Fruit fly (Drosophila melanogaster) whole organism, wandering third instar larva: ENCODE data around the gene CG11307.

Experiments used
- Abd-B ChIP-seq: fragments of >200 bp; optimal IDR thresholded peaks from 2 replicates; lab custom pipeline; 2017; ENCODE audit warnings: missing biosample characterization, missing genetic modification characterization
- CG32264 ChIP-seq: fragments of 200-800 bp; sonication (Bioruptor generic); optimal IDR thresholded peaks from 2 replicates; lab custom pipeline; 2016; ENCODE audit warnings: missing biosample characterization, missing genetic modification characterization
- CG9705 ChIP-seq: fragments of 200-800 bp; sonication (Bioruptor generic); optimal IDR thresholded peaks from 2 replicates; lab custom pipeline; 2018; ENCODE audit warnings: missing biosample characterization, mild to moderate bottlenecking, missing genetic modification characterization
- CrebA ChIP-seq: fragments of 200-800 bp; sonication (Bioruptor generic); optimal IDR thresholded peaks from 2 replicates; lab custom pipeline; 2016; ENCODE audit warnings: missing biosample characterization, mild to moderate bottlenecking, missing genetic modification characterization, borderline replicate concordance
- GATAd ChIP-seq: sonication (Bioruptor generic); optimal IDR thresholded peaks from 2 replicates; lab custom pipeline; 2016; ENCODE audit warnings: missing biosample characterization, missing genetic modification characterization
- HLH106 ChIP-seq: fragments of 200-800 bp; optimal IDR thresholded peaks from 3 replicates; lab custom pipeline; 2019; ENCODE audit warnings: missing biosample characterization, mild to moderate bottlenecking, missing genetic modification characterization, moderate library complexity
- Hnf4 ChIP-seq: fragments of 200-800 bp; sonication (Bioruptor generic); optimal IDR thresholded peaks from 2 replicates; lab custom pipeline; 2016; ENCODE audit warnings: missing biosample characterization, mild to moderate bottlenecking, missing genetic modification characterization
- Hr78 ChIP-seq: fragments of >200 bp; optimal IDR thresholded peaks from 2 replicates; lab custom pipeline; 2017; ENCODE audit warnings: missing biosample characterization, missing genetic modification characterization
- Hr83 ChIP-seq: fragments of 200-300 bp; sonication (Bioruptor generic); optimal IDR thresholded peaks from 2 replicates; lab custom pipeline; 2016; ENCODE audit warnings: missing biosample characterization, mild to moderate bottlenecking, missing genetic modification characterization, moderate library complexity; ENCODE audit not compliant: poor library complexity, severe bottlenecking
- Jra ChIP-seq: sonication (Bioruptor generic); optimal IDR thresholded peaks from 2 replicates; lab custom pipeline; 2016; ENCODE audit warnings: missing biosample characterization, missing genetic modification characterization
- Mio ChIP-seq: sonication (Bioruptor generic); optimal IDR thresholded peaks from 2 replicates; lab custom pipeline; 2016; ENCODE audit warnings: missing biosample characterization, missing genetic modification characterization
- Myc ChIP-seq: fragments of >200 bp; optimal IDR thresholded peaks from 2 replicates; lab custom pipeline; 2017
- N ChIP-seq: fragments of >200 bp; optimal IDR thresholded peaks from 2 replicates; lab custom pipeline; 2018; ENCODE audit warnings: missing biosample characterization, missing external identifiers, missing genetic modification characterization
- OdsH ChIP-seq: fragments of 200-800 bp; sonication (Bioruptor generic); optimal IDR thresholded peaks from 2 replicates; lab custom pipeline; 2016; ENCODE audit warnings: missing biosample characterization, mild to moderate bottlenecking, missing genetic modification characterization
- Rel ChIP-seq, 2 experiments: fragments of 200-800 bp; sonication (Bioruptor generic) in 1 of 2; optimal IDR thresholded peaks; 2 replicates in 1 of 2; 3 replicates in 1 of 2; lab custom pipeline; 2016 to 2019; ENCODE audit warnings: mild to moderate bottlenecking in 2 of 2, missing biosample characterization in 2 of 2, missing genetic modification characterization in 2 of 2, moderate library complexity in 1 of 2
- Sp1 ChIP-seq: fragments of 200-800 bp; sonication (Bioruptor generic); optimal IDR thresholded peaks from 3 replicates; lab custom pipeline; 2019; ENCODE audit warnings: missing biosample characterization, mild to moderate bottlenecking, missing genetic modification characterization, moderate library complexity
- Vsx2 ChIP-seq: fragments of 200-300, 225-300 bp; sonication (Bioruptor generic); optimal IDR thresholded peaks from 2 replicates; lab custom pipeline; 2018; ENCODE audit warnings: missing biosample characterization, missing genetic modification characterization; ENCODE audit not compliant: partially characterized antibody
- br ChIP-seq: fragments of 200-800 bp; sonication (Bioruptor generic); optimal IDR thresholded peaks from 2 replicates; lab custom pipeline; 2016; ENCODE audit warnings: missing biosample characterization, missing genetic modification characterization
- dl ChIP-seq, 2 experiments: fragments of 175-275, 200-275 bp in 1 of 2; fragments of 200-275 bp in 1 of 2; sonication (Bioruptor generic); optimal IDR thresholded peaks; lab custom pipeline; 2018; ENCODE audit warnings: mild to moderate bottlenecking in 2 of 2, missing biosample characterization in 2 of 2, missing genetic modification characterization in 2 of 2, moderate library complexity in 2 of 2; ENCODE audit not compliant: partially characterized antibody in 2 of 2, insufficient read depth in 1 of 2
- dmrt93B ChIP-seq: fragments of 200-800 bp; sonication (Bioruptor generic); optimal IDR thresholded peaks from 2 replicates; lab custom pipeline; 2018; ENCODE audit warnings: missing biosample characterization, mild to moderate bottlenecking, missing genetic modification characterization
- dsf ChIP-seq: sonication (Bioruptor generic); optimal IDR thresholded peaks from 2 replicates; lab custom pipeline; 2016; ENCODE audit warnings: missing biosample characterization, missing genetic modification characterization, borderline replicate concordance
- foxo ChIP-seq, 2 experiments: fragments of 200-800 bp; sonication (Bioruptor generic); optimal IDR thresholded peaks; 2 replicates in 1 of 2; 3 replicates in 1 of 2; lab custom pipeline; 2016 to 2017; ENCODE audit warnings: missing biosample characterization in 2 of 2, missing genetic modification characterization in 2 of 2
- h ChIP-seq: fragments of 200-800 bp; sonication (Bioruptor generic); optimal IDR thresholded peaks from 3 replicates; lab custom pipeline; 2016; ENCODE audit warnings: missing biosample characterization, mild to moderate bottlenecking, missing genetic modification characterization
- jim ChIP-seq: fragments of 175-275, 200-325 bp; sonication (Bioruptor generic); optimal IDR thresholded peaks from 2 replicates; lab custom pipeline; 2016; ENCODE audit warnings: missing biosample characterization, mild to moderate bottlenecking, missing genetic modification characterization
- lola ChIP-seq: fragments of >200 bp; optimal IDR thresholded peaks from 2 replicates; lab custom pipeline; 2017; ENCODE audit warnings: missing biosample characterization, missing genetic modification characterization
- psq ChIP-seq: fragments of 200-800 bp; sonication (Bioruptor generic); optimal IDR thresholded peaks from 3 replicates; lab custom pipeline; 2017; ENCODE audit warnings: missing biosample characterization, mild to moderate bottlenecking, missing genetic modification characterization, moderate library complexity
- rgr ChIP-seq: fragments of 200-800 bp; sonication (Bioruptor generic); optimal IDR thresholded peaks from 3 replicates; lab custom pipeline; 2016; ENCODE audit warnings: missing biosample characterization, mild to moderate bottlenecking, missing genetic modification characterization
- sage ChIP-seq: fragments of 200-800 bp; sonication (Bioruptor generic); optimal IDR thresholded peaks from 2 replicates; lab custom pipeline; 2016; ENCODE audit warnings: missing biosample characterization, mild to moderate bottlenecking, missing genetic modification characterization
- sv ChIP-seq: fragments of 200-800 bp; sonication (Bioruptor generic); optimal IDR thresholded peaks from 3 replicates; lab custom pipeline; 2016; ENCODE audit warnings: missing biosample characterization, missing genetic modification characterization
- tai ChIP-seq: sonication (Bioruptor generic); optimal IDR thresholded peaks from 2 replicates; lab custom pipeline; 2016; ENCODE audit warnings: missing biosample characterization, missing genetic modification characterization
- usp ChIP-seq: fragments of >200 bp; optimal IDR thresholded peaks from 2 replicates; lab custom pipeline; 2017; ENCODE audit warnings: missing biosample characterization, missing genetic modification characterization
- woc ChIP-seq: sonication (Bioruptor generic); optimal IDR thresholded peaks from 2 replicates; lab custom pipeline; 2016; ENCODE audit warnings: missing biosample characterization, mild to moderate bottlenecking, missing genetic modification characterization

The CG11307 gene

dm6 chr3L:21634152-21634689 is 16.8 kb downstream of the CG11307 start, which contains the start of gene MED1:
MED1 (minus strand) TSS chr3L:21634446.
- TF ChIP-seq HLH106 (peak; percentile 23), woc (GFP tag; lab: Kevin White, UChicago) (peak; percentile 30), N (peak; percentile 57), dl (GFP tag; optimal IDR thresholded peaks at IDR 0.05; lab: Kevin White, UChicago; ENCODE audit: insufficient read depth in 1 of 2, partially characterized antibody in 2 of 2) (no peak), jim (GFP tag; lab: Kevin White, UChicago) (no peak), lola (GFP tag; lab: Kevin White, UChicago) (peak; percentile 55), sv (no peak), CG9705 (GFP tag; lab: Kevin White, UChicago) (no peak)

dm6 chr3L:21635208-21635607 is 17.8 kb downstream of the CG11307 start, which contains the start of gene ORMDL:
ORMDL (plus strand) TSS chr3L:21635305.
- no peak for TF ChIP-seq Sp1 (GFP tag; lab: Kevin White, UChicago)
- TF ChIP-seq Hr78 (GFP tag; lab: Kevin White, UChicago), result no peak
- no peak for TF ChIP-seq OdsH (GFP tag; lab: Kevin White, UChicago)
- no peak for TF ChIP-seq Hr83 (GFP tag; lab: Kevin White, UChicago)

dm6 chr3L:21636265-21636993 is 19.0 kb downstream of the CG11307 start, which contains the start of gene CG32444:
CG32444 (plus strand) TSS chr3L:21636947.
- TF ChIP-seq Hr78 (GFP tag; lab: Kevin White, UChicago) (no peak), Hnf4 (GFP tag; lab: Kevin White, UChicago) (no peak), Jra (GFP tag; lab: Kevin White, UChicago) (no peak), lola (GFP tag; lab: Kevin White, UChicago) (no peak), dmrt93B (GFP tag; lab: Kevin White, UChicago) (no peak), CrebA (GFP tag; lab: Kevin White, UChicago) (no peak), HLH106 (no peak), Mio (no peak), jim (GFP tag; lab: Kevin White, UChicago) (no peak), tai (GFP tag; lab: Kevin White, UChicago) (no peak), CG9705 (GFP tag; lab: Kevin White, UChicago) (no peak), CG32264 (GFP tag; lab: Kevin White, UChicago) (no peak), Rel (GFP tag; optimal IDR thresholded peaks at IDR 0.05; lab: Kevin White, UChicago) (no peak), Rel (tag; optimal IDR thresholded peaks at IDR 0.05; lab: Kevin White, UChicago) (no peak)

dm6 chr3L:21639059-21639458 is 21.6 kb downstream of the CG11307 start, which contains the start of gene CG32445:
CG32445 (plus strand) TSS chr3L:21639359.
- TF ChIP-seq dl (GFP tag; optimal IDR thresholded peaks at IDR 0.05; lab: Kevin White, UChicago; ENCODE audit: insufficient read depth in 1 of 2, partially characterized antibody in 2 of 2), result no peak
- TF ChIP-seq CG9705 (GFP tag; lab: Kevin White, UChicago), result no peak
- TF ChIP-seq foxo (GFP tag; optimal IDR thresholded peaks at IDR 0.05; lab: Kevin White, UChicago), result no peak
- TF ChIP-seq Vsx2 (GFP tag; lab: Kevin White, UChicago), result no peak
- TF ChIP-seq tai (GFP tag; lab: Kevin White, UChicago), result no peak
- TF ChIP-seq woc (GFP tag; lab: Kevin White, UChicago), result no peak
- no peak for TF ChIP-seq GATAd (GFP tag; lab: Kevin White, UChicago)
- TF ChIP-seq dmrt93B (GFP tag; lab: Kevin White, UChicago), result no peak
- TF ChIP-seq psq (GFP tag; lab: Kevin White, UChicago), result no peak

dm6 chr3L:21640815-21641214 is 23.4 kb downstream of the CG11307 start, which contains the start of gene Atox1:
Atox1 (plus strand) TSS chr3L:21640995.
- TF ChIP-seq h (GFP tag; lab: Kevin White, UChicago), result peak; percentile 15
- no peak for TF ChIP-seq dsf
- TF ChIP-seq Sp1 (GFP tag; lab: Kevin White, UChicago), result peak; percentile 46
- no peak for TF ChIP-seq woc (GFP tag; lab: Kevin White, UChicago)
- TF ChIP-seq tai (GFP tag; lab: Kevin White, UChicago), result no peak
- TF ChIP-seq jim (GFP tag; lab: Kevin White, UChicago), result peak; percentile 7
- TF ChIP-seq Hnf4 (GFP tag; lab: Kevin White, UChicago), result no peak
- TF ChIP-seq Rel (GFP tag; optimal IDR thresholded peaks at IDR 0.05; lab: Kevin White, UChicago), result no peak
- TF ChIP-seq Rel (tag; optimal IDR thresholded peaks at IDR 0.05; lab: Kevin White, UChicago), result peak; percentile 63
- TF ChIP-seq HLH106, result peak; percentile 56
- TF ChIP-seq Abd-B (GFP tag; lab: Kevin White, UChicago), result no peak
- no peak for TF ChIP-seq usp
- peak; percentile 70 for TF ChIP-seq CG9705 (GFP tag; lab: Kevin White, UChicago)
- TF ChIP-seq foxo (GFP tag; optimal IDR thresholded peaks at IDR 0.05; lab: Kevin White, UChicago), result no peak
- TF ChIP-seq rgr (GFP tag; lab: Kevin White, UChicago), result peak; percentile 45
- TF ChIP-seq sv, result peak; percentile 10
- TF ChIP-seq Vsx2 (GFP tag; lab: Kevin White, UChicago), result no peak
- TF ChIP-seq br (GFP tag; lab: Kevin White, UChicago), result no peak
- no peak for TF ChIP-seq N
- peak; percentile 5 for TF ChIP-seq OdsH (GFP tag; lab: Kevin White, UChicago)
- peak; percentile 74 for TF ChIP-seq Myc (lab: Kevin White, UChicago)
- no peak for TF ChIP-seq GATAd (GFP tag; lab: Kevin White, UChicago)
- TF ChIP-seq sage (GFP tag; lab: Kevin White, UChicago), result no peak
- TF ChIP-seq dmrt93B (GFP tag; lab: Kevin White, UChicago), result peak; percentile 27
- TF ChIP-seq, all 38 proteins: peak for 11
